Worm (Caenorhabditis elegans) whole organism, L1 larva: Measurements from ENCODE around the gene spig-1.

Source experiments
- lin-39 ChIP-seq: fragments of 150-350 bp; optimal IDR thresholded peaks from 2 replicates; lab custom pipeline; 2014; ENCODE audit warnings: missing biosample characterization, missing genetic modification reagents, missing genetic modification characterization
- nhr-237 ChIP-seq: fragments of 150-350 bp; optimal IDR thresholded peaks from 2 replicates; lab custom pipeline; 2014; ENCODE audit warnings: missing biosample characterization, missing genetic modification characterization
- unc-62 ChIP-seq: fragments of 150-350 bp; optimal IDR thresholded peaks from 2 replicates; lab custom pipeline; 2014; ENCODE audit warnings: missing biosample characterization, missing genetic modification reagents, missing genetic modification characterization
- vab-15 ChIP-seq: sonication (generic microtip); optimal IDR thresholded peaks from 2 replicates; lab custom pipeline; 2017; ENCODE audit warnings: missing genotype, mild to moderate bottlenecking, missing genetic modification characterization, missing compliant biosample characterization

- no peak for TF ChIP-seq vab-15 (tag; lab: Kevin White, UChicago)
- no peak for TF ChIP-seq unc-62 (GFP tag; lab: Kevin White, UChicago)
- no peak for TF ChIP-seq lin-39 (tag; lab: Kevin White, UChicago)
- TF ChIP-seq nhr-237: no peak
Observed at ce11 chrV:7007307-7007706, 44.2 kb upstream of the spig-1 start, which contains the start of gene drd-10.
